Fruit fly (Drosophila melanogaster) whole organism, wandering third instar larva: ENCODE measurements around the gene hdm.

Experiments used
- Abd-B ChIP-seq: fragments of >200 bp; optimal IDR thresholded peaks from 2 replicates; lab custom pipeline; 2017; ENCODE audit warnings: missing biosample characterization, missing genetic modification characterization
- CG32264 ChIP-seq: fragments of 200-800 bp; sonication (Bioruptor generic); optimal IDR thresholded peaks from 2 replicates; lab custom pipeline; 2016; ENCODE audit warnings: missing biosample characterization, missing genetic modification characterization
- CG9705 ChIP-seq: fragments of 200-800 bp; sonication (Bioruptor generic); optimal IDR thresholded peaks from 2 replicates; lab custom pipeline; 2018; ENCODE audit warnings: missing biosample characterization, mild to moderate bottlenecking, missing genetic modification characterization
- Dfd ChIP-seq: fragments of >200 bp; optimal IDR thresholded peaks from 2 replicates; lab custom pipeline; 2017; ENCODE audit warnings: missing biosample characterization, missing genetic modification characterization
- Dif ChIP-seq: fragments of 200-275, 200-300 bp; sonication (Bioruptor generic); optimal IDR thresholded peaks from 2 replicates; lab custom pipeline; 2018; ENCODE audit warnings: missing biosample characterization, missing genetic modification characterization; ENCODE audit not compliant: partially characterized antibody
- GATAd ChIP-seq: sonication (Bioruptor generic); optimal IDR thresholded peaks from 2 replicates; lab custom pipeline; 2016; ENCODE audit warnings: missing biosample characterization, missing genetic modification characterization
- HLH106 ChIP-seq: fragments of 200-800 bp; optimal IDR thresholded peaks from 3 replicates; lab custom pipeline; 2019; ENCODE audit warnings: missing biosample characterization, mild to moderate bottlenecking, missing genetic modification characterization, moderate library complexity
- Hnf4 ChIP-seq: fragments of 200-800 bp; sonication (Bioruptor generic); optimal IDR thresholded peaks from 2 replicates; lab custom pipeline; 2016; ENCODE audit warnings: missing biosample characterization, mild to moderate bottlenecking, missing genetic modification characterization
- Hr78 ChIP-seq: fragments of >200 bp; optimal IDR thresholded peaks from 2 replicates; lab custom pipeline; 2017; ENCODE audit warnings: missing biosample characterization, missing genetic modification characterization
- Jra ChIP-seq: sonication (Bioruptor generic); optimal IDR thresholded peaks from 2 replicates; lab custom pipeline; 2016; ENCODE audit warnings: missing biosample characterization, missing genetic modification characterization
- Mio ChIP-seq: sonication (Bioruptor generic); optimal IDR thresholded peaks from 2 replicates; lab custom pipeline; 2016; ENCODE audit warnings: missing biosample characterization, missing genetic modification characterization
- Myc ChIP-seq: fragments of >200 bp; optimal IDR thresholded peaks from 2 replicates; lab custom pipeline; 2017
- N ChIP-seq: fragments of >200 bp; optimal IDR thresholded peaks from 2 replicates; lab custom pipeline; 2018; ENCODE audit warnings: missing biosample characterization, missing external identifiers, missing genetic modification characterization
- Rel ChIP-seq, 2 experiments: fragments of 200-800 bp; sonication (Bioruptor generic) in 1 of 2; optimal IDR thresholded peaks; 2 replicates in 1 of 2; 3 replicates in 1 of 2; lab custom pipeline; 2016 to 2019; ENCODE audit warnings: mild to moderate bottlenecking in 2 of 2, missing biosample characterization in 2 of 2, missing genetic modification characterization in 2 of 2, moderate library complexity in 1 of 2
- br ChIP-seq: fragments of 200-800 bp; sonication (Bioruptor generic); optimal IDR thresholded peaks from 2 replicates; lab custom pipeline; 2016; ENCODE audit warnings: missing biosample characterization, missing genetic modification characterization
- brk ChIP-seq: fragments of 200-800 bp; sonication (Bioruptor generic); optimal IDR thresholded peaks from 2 replicates; lab custom pipeline; 2016; ENCODE audit warnings: missing biosample characterization, mild to moderate bottlenecking, missing genetic modification characterization
- dmrt93B ChIP-seq: fragments of 200-800 bp; sonication (Bioruptor generic); optimal IDR thresholded peaks from 2 replicates; lab custom pipeline; 2018; ENCODE audit warnings: missing biosample characterization, mild to moderate bottlenecking, missing genetic modification characterization
- dsf ChIP-seq: sonication (Bioruptor generic); optimal IDR thresholded peaks from 2 replicates; lab custom pipeline; 2016; ENCODE audit warnings: missing biosample characterization, missing genetic modification characterization, borderline replicate concordance
- ey ChIP-seq: fragments of 200-800 bp; sonication (Bioruptor generic); optimal IDR thresholded peaks from 2 replicates; lab custom pipeline; 2016; ENCODE audit warnings: missing biosample characterization, missing genetic modification characterization
- foxo ChIP-seq, 2 experiments: fragments of 200-800 bp; sonication (Bioruptor generic); optimal IDR thresholded peaks; 2 replicates in 1 of 2; 3 replicates in 1 of 2; lab custom pipeline; 2016 to 2017; ENCODE audit warnings: missing biosample characterization in 2 of 2, missing genetic modification characterization in 2 of 2
- fru ChIP-seq: fragments of 200-800 bp; sonication (Bioruptor generic); optimal IDR thresholded peaks from 3 replicates; lab custom pipeline; 2016; ENCODE audit warnings: missing biosample characterization, mild to moderate bottlenecking, missing genetic modification characterization
- h ChIP-seq: fragments of 200-800 bp; sonication (Bioruptor generic); optimal IDR thresholded peaks from 3 replicates; lab custom pipeline; 2016; ENCODE audit warnings: missing biosample characterization, mild to moderate bottlenecking, missing genetic modification characterization
- jim ChIP-seq: fragments of 175-275, 200-325 bp; sonication (Bioruptor generic); optimal IDR thresholded peaks from 2 replicates; lab custom pipeline; 2016; ENCODE audit warnings: missing biosample characterization, mild to moderate bottlenecking, missing genetic modification characterization
- lola ChIP-seq: fragments of >200 bp; optimal IDR thresholded peaks from 2 replicates; lab custom pipeline; 2017; ENCODE audit warnings: missing biosample characterization, missing genetic modification characterization
- pan ChIP-seq: fragments of >200 bp; optimal IDR thresholded peaks from 2 replicates; lab custom pipeline; 2017
- psq ChIP-seq: fragments of 200-800 bp; sonication (Bioruptor generic); optimal IDR thresholded peaks from 3 replicates; lab custom pipeline; 2017; ENCODE audit warnings: missing biosample characterization, mild to moderate bottlenecking, missing genetic modification characterization, moderate library complexity
- rgr ChIP-seq: fragments of 200-800 bp; sonication (Bioruptor generic); optimal IDR thresholded peaks from 3 replicates; lab custom pipeline; 2016; ENCODE audit warnings: missing biosample characterization, mild to moderate bottlenecking, missing genetic modification characterization
- sv ChIP-seq: fragments of 200-800 bp; sonication (Bioruptor generic); optimal IDR thresholded peaks from 3 replicates; lab custom pipeline; 2016; ENCODE audit warnings: missing biosample characterization, missing genetic modification characterization
- usp ChIP-seq: fragments of >200 bp; optimal IDR thresholded peaks from 2 replicates; lab custom pipeline; 2017; ENCODE audit warnings: missing biosample characterization, missing genetic modification characterization

hdm gene

DNA sequence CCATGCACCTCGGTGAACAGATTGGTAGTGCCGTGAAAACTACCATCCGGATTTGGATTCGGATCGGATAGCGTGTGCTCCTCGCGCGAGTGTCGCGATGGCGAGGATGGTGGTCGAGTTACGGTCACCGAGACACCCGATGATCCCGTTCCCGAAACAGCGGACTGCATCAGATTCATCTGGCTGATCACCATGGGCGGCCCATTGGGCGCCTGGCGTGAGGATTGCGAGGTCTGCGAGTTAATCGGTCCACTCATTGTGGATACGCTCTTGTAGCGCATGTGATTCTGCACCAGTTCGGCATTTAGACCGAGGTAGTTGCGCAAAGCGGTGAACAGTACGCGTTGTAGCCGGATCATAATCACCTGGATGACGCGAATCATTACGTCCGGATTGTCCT is 43.8 kb upstream of the hdm start, which contains the start of gene sn:
Gene sn (plus strand): TSS at position 301 of the 400 bp plus-strand sequence.
- TF ChIP-seq ey (GFP tag; lab: Kevin White, UChicago) = no peak

dm6 chrX:7960988-7961387 is 41.1 kb upstream of the hdm start:
- TF ChIP-seq psq (GFP tag; lab: Kevin White, UChicago) (no peak), CG9705 (no peak), HLH106 (tag; lab: Kevin White, UChicago) (no peak), br (GFP tag; lab: Kevin White, UChicago) (no peak), foxo (GFP tag; optimal IDR thresholded peaks at IDR 0.05; lab: Kevin White, UChicago) (no peak), Hr78 (no peak), lola (GFP tag; lab: Kevin White, UChicago) (no peak), Myc (no peak), CG32264 (GFP tag; lab: Kevin White, UChicago) (no peak), brk (GFP tag; lab: Kevin White, UChicago) (no peak)

dm6 chrX:7959512-7959911 is 39.6 kb upstream of the hdm start:
- TF ChIP-seq Hnf4 (GFP tag; lab: Kevin White, UChicago) (no peak), jim (GFP tag; lab: Kevin White, UChicago) (no peak), Dfd (GFP tag; lab: Kevin White, UChicago) (no peak), dmrt93B (GFP tag; lab: Kevin White, UChicago) (no peak), foxo (GFP tag; optimal IDR thresholded peaks at IDR 0.05; lab: Kevin White, UChicago) (no peak), Myc (no peak), fru (GFP tag; lab: Kevin White, UChicago) (no peak), Dif (GFP tag; lab: Kevin White, UChicago) (no peak), ey (GFP tag; lab: Kevin White, UChicago) (no peak), rgr (GFP tag; lab: Kevin White, UChicago) (no peak), h (GFP tag; lab: Kevin White, UChicago) (no peak), N (GFP tag; lab: Kevin White, UChicago) (no peak), Abd-B (no peak), Mio (no peak), sv (no peak)
- TF ChIP-seq, all 38 proteins: peak for 0

DNA sequence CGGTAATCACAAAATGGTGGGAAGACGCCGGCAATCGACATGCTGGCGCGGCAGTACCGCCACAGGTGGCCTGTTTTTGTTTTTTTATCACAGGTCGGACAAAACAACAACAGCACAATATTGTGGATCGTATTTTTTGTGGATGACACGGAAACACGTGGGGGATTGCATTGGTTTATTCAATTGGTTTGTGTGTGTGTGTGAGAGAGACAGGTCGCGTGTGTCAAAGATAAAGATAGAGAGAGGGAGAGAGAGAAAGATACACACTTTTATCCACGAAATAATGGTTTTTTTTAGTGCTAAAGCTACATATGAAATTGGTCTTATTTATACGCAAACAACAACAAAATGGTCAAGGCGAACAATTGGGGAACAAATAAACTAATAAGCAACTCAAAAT is 39.1 kb upstream of the hdm start:
- TF ChIP-seq dsf (GFP tag; lab: Kevin White, UChicago) = no peak
- TF ChIP-seq CG32264 (GFP tag; lab: Kevin White, UChicago) = no peak
- no peak for TF ChIP-seq Hnf4 (GFP tag; lab: Kevin White, UChicago)
- no peak for TF ChIP-seq psq (GFP tag; lab: Kevin White, UChicago)
- TF ChIP-seq Rel (GFP tag; optimal IDR thresholded peaks at IDR 0.05; lab: Kevin White, UChicago) = no peak
- TF ChIP-seq Rel (tag; optimal IDR thresholded peaks at IDR 0.05; lab: Kevin White, UChicago) = no peak
- TF ChIP-seq dmrt93B (GFP tag; lab: Kevin White, UChicago) = no peak
- no peak for TF ChIP-seq rgr (GFP tag; lab: Kevin White, UChicago)
- no peak for TF ChIP-seq brk (GFP tag; lab: Kevin White, UChicago)
- no peak for TF ChIP-seq Dfd (GFP tag; lab: Kevin White, UChicago)
- no peak for TF ChIP-seq h (GFP tag; lab: Kevin White, UChicago)
- TF ChIP-seq Dif (GFP tag; lab: Kevin White, UChicago) = no peak
- TF ChIP-seq jim (GFP tag; lab: Kevin White, UChicago) = no peak
- TF ChIP-seq, all 38 proteins: peak for 0

- TF ChIP-seq pan = no peak
- TF ChIP-seq psq (GFP tag; lab: Kevin White, UChicago) = no peak
- TF ChIP-seq HLH106 (tag; lab: Kevin White, UChicago) = no peak
- TF ChIP-seq brk (GFP tag; lab: Kevin White, UChicago) = no peak
- TF ChIP-seq foxo (GFP tag; optimal IDR thresholded peaks at IDR 0.05; lab: Kevin White, UChicago) = no peak
- TF ChIP-seq Hr78 = no peak
- TF ChIP-seq dmrt93B (GFP tag; lab: Kevin White, UChicago) = no peak
- TF ChIP-seq usp (GFP tag; lab: Kevin White, UChicago) = no peak
- no peak for TF ChIP-seq Myc
- TF ChIP-seq rgr (GFP tag; lab: Kevin White, UChicago) = no peak
- TF ChIP-seq jim (GFP tag; lab: Kevin White, UChicago) = no peak
- TF ChIP-seq N (GFP tag; lab: Kevin White, UChicago) = no peak
- TF ChIP-seq GATAd (GFP tag; lab: Kevin White, UChicago) = no peak
- TF ChIP-seq Hnf4 (GFP tag; lab: Kevin White, UChicago) = no peak
- no peak for TF ChIP-seq fru (GFP tag; lab: Kevin White, UChicago)
- no peak for TF ChIP-seq Abd-B
- no peak for TF ChIP-seq Jra (GFP tag; lab: Kevin White, UChicago)
Measured at dm6 chrX:7955890-7956289, 36.0 kb upstream of the hdm start, which contains the start of the genes CG15332 and CG15330. TSS of gene CG15332 (minus strand) at chrX:7955990. TSS of gene CG15330 (plus strand) at chrX:7956064.
